Worm (Caenorhabditis elegans) whole organism, L1 larva: Measurements from ENCODE around the gene C47A4.1.

Experiments used
- aha-1 ChIP-seq: fragments of 150-350 bp; optimal IDR thresholded peaks from 2 replicates; lab custom pipeline; 2014; ENCODE audit warnings: missing biosample characterization, missing genetic modification characterization
- ets-5 ChIP-seq: fragments of 200-800 bp; sonication (Bioruptor generic); IDR thresholded peaks from 2 replicates; pipeline ENCODE4 v1.3.6; 2022; ENCODE audit warnings: missing genetic modification characterization, missing compliant biosample characterization
- nhr-11 ChIP-seq: fragments of 150-350 bp; optimal IDR thresholded peaks from 2 replicates; lab custom pipeline; 2014; ENCODE audit warnings: missing biosample characterization, missing genetic modification characterization

- no peak for TF ChIP-seq ets-5 (GFP tag; lab: Robert Waterston, UW)
- no peak for TF ChIP-seq aha-1 (tag; lab: Kevin White, UChicago)
- TF ChIP-seq nhr-11 (tag; lab: Kevin White, UChicago) = no peak
These were observed 21.6 kb downstream of the C47A4.1 start for ce11 chrIV:13694600-13694999.
